Worm (Caenorhabditis elegans): ENCODE measurements around the gene col-125.

DNA sequence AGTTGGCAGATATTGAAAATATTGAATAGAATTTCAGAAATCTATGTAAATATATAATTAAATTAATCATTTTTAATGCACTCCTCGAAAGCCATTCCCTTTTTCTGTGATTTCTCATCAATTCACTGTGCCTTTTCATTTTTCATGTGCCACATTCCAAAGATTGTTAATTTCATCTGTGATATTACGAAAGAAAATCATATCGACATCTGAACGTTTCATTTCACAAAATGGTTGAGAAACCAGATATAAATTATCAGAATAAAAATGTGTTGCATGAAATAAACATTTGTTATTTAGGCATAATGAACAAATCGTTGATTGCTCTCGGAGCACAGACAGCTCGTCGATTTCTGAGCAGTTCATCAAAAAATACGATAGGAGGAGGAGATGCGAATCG is 41.3 kb upstream of the col-125 start, which contains the start of gene nuaf-3:
- TF ChIP-seq unc-98 (GFP tag; IDR thresholded peaks at IDR 0.05) (no peak), lin-35 (GFP tag; optimal IDR thresholded peaks at IDR 0.05) (no peak), dpl-1 (GFP tag; optimal IDR thresholded peaks at IDR 0.05) (no peak), lin-14 (GFP tag; optimal IDR thresholded peaks at IDR 0.05) (no peak), jun-1 (tag; optimal IDR thresholded peaks at IDR 0.05) (no peak), unc-130 (tag; optimal IDR thresholded peaks at IDR 0.05) (no peak), elt-3 (tag; optimal IDR thresholded peaks at IDR 0.05) (no peak), unc-30 (tag; optimal IDR thresholded peaks at IDR 0.05) (no peak), rnt-1 (tag; optimal IDR thresholded peaks at IDR 0.05) (no peak), ceh-63 (GFP tag; optimal IDR thresholded peaks at IDR 0.05) (no peak), nhr-76 (tag; optimal IDR thresholded peaks at IDR 0.05) (no peak), efl-1 (optimal IDR thresholded peaks at IDR 0.05) (no peak), efl-1 (GFP tag; optimal IDR thresholded peaks at IDR 0.05 in 1 of 2) (no peak), blmp-1 (tag; optimal IDR thresholded peaks at IDR 0.05) (no peak)

Measured in whole organism, L1 larva.